Fruit fly (Drosophila melanogaster): ENCODE results near the gene TotM.
A peak's percentile ranks its signal among the peaks of the same experiment; 100 is the strongest.

DNA sequence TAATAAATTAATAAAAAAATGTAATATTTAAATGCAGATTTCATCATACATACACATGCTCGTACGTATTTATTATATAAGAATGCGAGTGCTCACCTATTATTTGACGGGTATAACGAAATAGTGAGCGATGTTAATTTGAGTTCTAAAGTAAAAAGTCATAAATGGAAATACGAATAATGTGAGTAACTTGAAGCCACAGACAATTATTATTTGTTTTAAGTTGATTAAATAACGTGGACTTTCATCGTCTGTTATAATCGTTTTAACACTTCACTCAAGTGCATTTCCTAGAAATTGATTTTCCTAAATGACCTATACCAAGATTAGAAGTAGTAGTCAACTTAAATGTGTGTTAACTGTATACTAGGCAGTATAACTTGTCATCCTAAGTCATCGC lies 27.4 kb upstream of the TotM start:
- TF ChIP-seq bab1 (GFP tag; optimal IDR thresholded peaks at IDR 0.05) (peak; percentile 38), CG5204 (GFP tag; optimal IDR thresholded peaks at IDR 0.05) (peak; percentile 77), ovo (GFP tag; optimal IDR thresholded peaks at IDR 0.05) (peak; percentile 61), pad (GFP tag; optimal IDR thresholded peaks at IDR 0.05) (no peak), Clk (GFP tag; optimal IDR thresholded peaks at IDR 0.05) (no peak), CG1620 (GFP tag; optimal IDR thresholded peaks at IDR 0.05) (peak; percentile 1), tj (GFP tag; optimal IDR thresholded peaks at IDR 0.05) (no peak), toe (GFP tag; optimal IDR thresholded peaks at IDR 0.05) (peak; percentile 46), CG14711 (tag; optimal IDR thresholded peaks at IDR 0.05) (peak; percentile 65), Hr96 (GFP tag; optimal IDR thresholded peaks at IDR 0.05) (peak; percentile 57), CG11617 (GFP tag; optimal IDR thresholded peaks at IDR 0.05) (peak; percentile 29), CG7045 (GFP tag; optimal IDR thresholded peaks at IDR 0.05) (peak; percentile 66), CG7101 (tag; optimal IDR thresholded peaks at IDR 0.05) (peak; percentile 71), cic (GFP tag; optimal IDR thresholded peaks at IDR 0.05) (no peak)
